Fruit fly (Drosophila melanogaster): ENCODE measurements around the gene CG4281.

The CG4281 gene

dm6 chrX:2083109-2083508 lies 18.2 kb upstream of the CG4281 start (continued):
- TF ChIP-seq CG31224 (GFP tag; IDR thresholded peaks at IDR 0.05) = peak; percentile 65
- TF ChIP-seq Hmr (GFP tag; optimal IDR thresholded peaks at IDR 0.05) = peak; percentile 57
- peak; percentile 71 for TF ChIP-seq CG15269 (tag; optimal IDR thresholded peaks at IDR 0.05)
- TF ChIP-seq CG11398 (GFP tag; optimal IDR thresholded peaks at IDR 0.05) = no peak
- TF ChIP-seq CG10565 (GFP tag; optimal IDR thresholded peaks at IDR 0.05) = no peak
- no peak for TF ChIP-seq GATAe (GFP tag; conservative IDR thresholded peaks at IDR 0.05)
- TF ChIP-seq CG3838 (GFP tag; optimal IDR thresholded peaks at IDR 0.05) = no peak
- peak; percentile 66 for TF ChIP-seq CG7839 (tag; optimal IDR thresholded peaks at IDR 0.05)
- TF ChIP-seq CG15479 (GFP tag; optimal IDR thresholded peaks at IDR 0.05) = no peak
- no peak for TF ChIP-seq Lim3 (GFP tag; IDR thresholded peaks at IDR 0.05)
- TF ChIP-seq inv (GFP tag; IDR thresholded peaks at IDR 0.05; ENCODE audit: partially characterized antibody) = no peak
- TF ChIP-seq stc (GFP tag; IDR thresholded peaks at IDR 0.05) = peak; percentile 58
- TF ChIP-seq wdn (GFP tag; IDR thresholded peaks at IDR 0.05) = peak; percentile 61; the same call in 1 of the 2 replicates
- no peak for TF ChIP-seq Vsx1 (GFP tag; optimal IDR thresholded peaks at IDR 0.05)
- TF ChIP-seq schlank (tag; optimal IDR thresholded peaks at IDR 0.05) = peak; percentile 74
- no peak for TF ChIP-seq CG15011 (GFP tag; optimal IDR thresholded peaks at IDR 0.05)
- no peak for TF ChIP-seq ro (GFP tag; IDR thresholded peaks at IDR 0.05)
- TF ChIP-seq CG17568 (GFP tag; optimal IDR thresholded peaks at IDR 0.05) = no peak
- TF ChIP-seq aop (GFP tag; IDR thresholded peaks at IDR 0.05) = no peak
- TF ChIP-seq CG33557 (GFP tag; optimal IDR thresholded peaks at IDR 0.05) = no peak
- peak; percentile 52; the same call in 1 of the 2 replicates for TF ChIP-seq CG11696 (GFP tag; IDR thresholded peaks at IDR 0.05)
- TF ChIP-seq Hr39 (optimal IDR thresholded peaks at IDR 0.05) = no peak
- TF ChIP-seq Nf-YC (tag; optimal IDR thresholded peaks at IDR 0.05) = no peak
- no peak for TF ChIP-seq nerfin-2 (GFP tag; IDR thresholded peaks at IDR 0.05; ENCODE audit: partially characterized antibody)
- peak; percentile 59 for TF ChIP-seq ab (GFP tag; optimal IDR thresholded peaks at IDR 0.05)
- no peak for TF ChIP-seq pan (optimal IDR thresholded peaks at IDR 0.05)
- peak in 1 of 2 experiments; percentile 59 for TF ChIP-seq pan (GFP tag; optimal IDR thresholded peaks at IDR 0.05 in 1 of 2, IDR thresholded peaks at IDR 0.05 in 1 of 2)
- peak; percentile 55 for TF ChIP-seq fd3F (GFP tag; optimal IDR thresholded peaks at IDR 0.05)
- TF ChIP-seq corto (GFP tag; optimal IDR thresholded peaks at IDR 0.05) = no peak
- TF ChIP-seq CG11695 (GFP tag; IDR thresholded peaks at IDR 0.05) = no peak
- no peak for TF ChIP-seq ase (GFP tag; IDR thresholded peaks at IDR 0.05)
- TF ChIP-seq Elba2 (GFP tag; optimal IDR thresholded peaks at IDR 0.05) = no peak
- TF ChIP-seq pnt (GFP tag; optimal IDR thresholded peaks at IDR 0.05) = peak; percentile 15
- peak; percentile 36 for TF ChIP-seq sens (GFP tag)
- peak; percentile 0 for TF ChIP-seq CG4854 (GFP tag; optimal IDR thresholded peaks at IDR 0.05)
- peak; percentile 57 for TF ChIP-seq pho (GFP tag; optimal IDR thresholded peaks at IDR 0.05)
- TF ChIP-seq Gug (GFP tag; IDR thresholded peaks at IDR 0.05) = peak; percentile 71; the same call in 3 of the 4 replicates
- TF ChIP-seq cad (GFP tag; optimal IDR thresholded peaks at IDR 0.05) = no peak
- no peak for TF ChIP-seq CG9797 (GFP tag; optimal IDR thresholded peaks at IDR 0.05)
- TF ChIP-seq gcm (GFP tag; optimal IDR thresholded peaks at IDR 0.05) = no peak
- TF ChIP-seq CG12744 (GFP tag; optimal IDR thresholded peaks at IDR 0.05) = no peak
- TF ChIP-seq sim (GFP tag; IDR thresholded peaks at IDR 0.05) = no peak
- TF ChIP-seq CG10959 (GFP tag; IDR thresholded peaks at IDR 0.05) = no peak
- 0 out of 2 replicates have a peak, but pooled peaks have one; percentile 41 for TF ChIP-seq CG14667 (GFP tag; IDR thresholded peaks at IDR 0.05)
- peak; percentile 12 for TF ChIP-seq Atf-2 (GFP tag; optimal IDR thresholded peaks at IDR 0.05)
- no peak for TF ChIP-seq Sry-δ (GFP tag; optimal IDR thresholded peaks at IDR 0.05)
- peak; percentile 24 for TF ChIP-seq az2 (GFP tag; optimal IDR thresholded peaks at IDR 0.05)
- TF ChIP-seq CG7963 (GFP tag; IDR thresholded peaks at IDR 0.05; ENCODE audit: partially characterized antibody) = no peak
- TF ChIP-seq CG6813 (GFP tag; optimal IDR thresholded peaks at IDR 0.05) = no peak
- TF ChIP-seq B-H2 (GFP tag; optimal IDR thresholded peaks at IDR 0.05) = peak; percentile 37
- TF ChIP-seq Ets65A (GFP tag) = peak; percentile 92
- TF ChIP-seq Ada2b (GFP tag; IDR thresholded peaks at IDR 0.05) = peak; percentile 62
